Worm (Caenorhabditis elegans) whole organism, L2 larva: ENCODE data around the gene prmt-4.
A peak's percentile ranks its signal among the peaks of the same experiment; 100 is the strongest.

ENCODE experiments used
- C34F6.9 ChIP-seq: fragments of 150-350 bp; optimal IDR thresholded peaks from 2 replicates; lab custom pipeline; 2014; ENCODE audit warnings: missing biosample characterization, missing genetic modification characterization
- Y55F3AM.14 ChIP-seq: fragments of 200-800 bp; sonication (Bioruptor generic); optimal IDR thresholded peaks from 2 replicates; lab custom pipeline; 2018; ENCODE audit warnings: mild to moderate bottlenecking, missing genetic modification characterization, missing compliant biosample characterization
- ZK546.5 ChIP-seq: sonication (generic microtip); optimal IDR thresholded peaks from 2 replicates; lab custom pipeline; 2017; ENCODE audit warnings: missing biosample characterization, missing genetic modification characterization
- alr-1 ChIP-seq: fragments of 150-350 bp; optimal IDR thresholded peaks from 2 replicates; lab custom pipeline; 2014; ENCODE audit warnings: missing biosample characterization, missing genetic modification characterization
- aly-2 ChIP-seq: fragments of 150-350 bp; optimal IDR thresholded peaks from 2 replicates; lab custom pipeline; 2014; ENCODE audit warnings: missing biosample characterization, missing genetic modification characterization
- ama-1 ChIP-seq: fragments of 150-350 bp; optimal IDR thresholded peaks from 2 replicates; lab custom pipeline; 2018; ENCODE audit warnings: inconsistent platforms
- ceh-16 ChIP-seq: fragments of 150-350 bp; optimal IDR thresholded peaks from 2 replicates; lab custom pipeline; 2014; ENCODE audit warnings: missing biosample characterization, missing genetic modification characterization
- ceh-82 ChIP-seq: fragments of 150-350 bp; optimal IDR thresholded peaks from 2 replicates; lab custom pipeline; 2014; ENCODE audit warnings: missing biosample characterization, missing genetic modification characterization
- crh-2 ChIP-seq: sonication (generic microtip); optimal IDR thresholded peaks from 2 replicates; lab custom pipeline; 2017; ENCODE audit warnings: missing biosample characterization, missing genetic modification characterization
- dmd-4 ChIP-seq: sonication (generic microtip); optimal IDR thresholded peaks from 2 replicates; lab custom pipeline; 2017; ENCODE audit warnings: missing biosample characterization, missing genetic modification characterization
- egl-27 ChIP-seq: sonication (generic microtip); optimal IDR thresholded peaks from 3 replicates; lab custom pipeline; 2017; ENCODE audit warnings: missing biosample characterization, missing genetic modification reagents, missing genetic modification characterization
- elt-1 ChIP-seq: fragments of 150-350 bp; optimal IDR thresholded peaks from 2 replicates; lab custom pipeline; 2014; ENCODE audit warnings: missing biosample characterization, missing genetic modification characterization
- elt-3 ChIP-seq: sonication (generic microtip); optimal IDR thresholded peaks from 2 replicates; lab custom pipeline; 2017; ENCODE audit warnings: missing biosample characterization, missing genetic modification characterization
- fos-1 ChIP-seq: fragments of 150-350 bp; optimal IDR thresholded peaks from 2 replicates; lab custom pipeline; 2014; ENCODE audit warnings: missing biosample characterization, missing genetic modification characterization
- gmeb-1 ChIP-seq: fragments of 150-350 bp; optimal IDR thresholded peaks from 2 replicates; lab custom pipeline; 2014; ENCODE audit warnings: missing biosample characterization, missing genetic modification characterization
- lin-39 ChIP-seq: fragments of 150-350 bp; optimal IDR thresholded peaks from 2 replicates; lab custom pipeline; 2014; ENCODE audit warnings: missing biosample characterization, missing genetic modification reagents, missing genetic modification characterization
- lsy-2 ChIP-seq, 2 experiments: fragments of 150-350 bp in 1 of 2; sonication (generic microtip) in 1 of 2; optimal IDR thresholded peaks; 2 replicates each; lab custom pipeline; 2014 to 2017; ENCODE audit warnings: missing biosample characterization in 2 of 2, missing genetic modification characterization in 2 of 2
- mab-5 ChIP-seq: fragments of 150-350 bp; optimal IDR thresholded peaks from 2 replicates; lab custom pipeline; 2014; ENCODE audit warnings: missing biosample characterization, missing genetic modification characterization
- nhr-10 ChIP-seq: sonication (generic microtip); optimal IDR thresholded peaks from 2 replicates; lab custom pipeline; 2017; ENCODE audit warnings: missing biosample characterization, missing genetic modification characterization
- nhr-11 ChIP-seq: fragments of 150-350 bp; optimal IDR thresholded peaks from 2 replicates; lab custom pipeline; 2014; ENCODE audit warnings: missing biosample characterization, missing genetic modification characterization
- nhr-12 ChIP-seq: fragments of 150-350 bp; optimal IDR thresholded peaks from 2 replicates; lab custom pipeline; 2014; ENCODE audit warnings: missing biosample characterization, missing genetic modification characterization
- nhr-129 ChIP-seq: fragments of 150-350 bp; optimal IDR thresholded peaks from 2 replicates; lab custom pipeline; 2014; ENCODE audit warnings: missing biosample characterization, missing genetic modification characterization
- nhr-237 ChIP-seq: fragments of 150-350 bp; optimal IDR thresholded peaks from 2 replicates; lab custom pipeline; 2014; ENCODE audit warnings: missing biosample characterization, missing genetic modification characterization
- nhr-25 ChIP-seq: fragments of 150-350 bp; sonication (generic microtip); optimal IDR thresholded peaks from 3 replicates; lab custom pipeline; 2014; ENCODE audit warnings: missing biosample characterization, missing genetic modification characterization
- nhr-6 ChIP-seq: fragments of 150-350 bp; optimal IDR thresholded peaks from 2 replicates; lab custom pipeline; 2014; ENCODE audit warnings: missing biosample characterization, missing genetic modification characterization
- peb-1 ChIP-seq: fragments of 150-350 bp; optimal IDR thresholded peaks from 2 replicates; lab custom pipeline; 2014; ENCODE audit warnings: missing biosample characterization, missing genetic modification characterization
- sem-4 ChIP-seq: fragments of 150-350 bp; optimal IDR thresholded peaks from 2 replicates; lab custom pipeline; 2014; ENCODE audit warnings: missing biosample characterization, missing genetic modification reagents, missing genetic modification characterization
- skn-1 ChIP-seq: sonication (generic microtip); optimal IDR thresholded peaks from 2 replicates; lab custom pipeline; 2017; ENCODE audit warnings: missing biosample characterization, missing genetic modification characterization
- sma-3 ChIP-seq: sonication (generic microtip); optimal IDR thresholded peaks from 2 replicates; lab custom pipeline; 2016; ENCODE audit warnings: missing genetic modification reagents, missing genetic modification characterization, missing compliant biosample characterization
- sma-9 ChIP-seq, 2 experiments: fragments of 150-350 bp in 1 of 2; sonication (generic microtip) in 1 of 2; optimal IDR thresholded peaks; 2 replicates each; lab custom pipeline; 2014 to 2016; ENCODE audit warnings: missing genetic modification characterization in 2 of 2, mild to moderate bottlenecking in 1 of 2, missing biosample characterization in 1 of 2, missing compliant biosample characterization in 1 of 2, missing genetic modification reagents in 1 of 2, moderate library complexity in 1 of 2
- snpc-4 ChIP-seq: fragments of 150-350 bp; optimal IDR thresholded peaks from 2 replicates; lab custom pipeline; 2014; ENCODE audit warnings: missing biosample characterization, missing genetic modification characterization
- zag-1 ChIP-seq: fragments of 150-350 bp; optimal IDR thresholded peaks from 2 replicates; lab custom pipeline; 2014; ENCODE audit warnings: missing biosample characterization, missing genetic modification characterization
- ztf-4 ChIP-seq: fragments of 150-350 bp; optimal IDR thresholded peaks from 2 replicates; lab custom pipeline; 2014; ENCODE audit warnings: missing biosample characterization, missing genetic modification characterization

The prmt-4 gene

ce11 chrIV:604817-605216 lies 1.4 kb upstream of the prmt-4 start:
- TF ChIP-seq ceh-82 (tag; lab: Kevin White, UChicago) (no peak), snpc-4 (tag; lab: Kevin White, UChicago) (no peak), ZK546.5 (tag; lab: Kevin White, UChicago) (no peak), gmeb-1 (tag; lab: Kevin White, UChicago) (no peak), egl-27 (tag; lab: Kevin White, UChicago) (no peak), skn-1 (tag; lab: Kevin White, UChicago) (no peak), dmd-4 (tag; lab: Kevin White, UChicago) (no peak), nhr-12 (tag; lab: Kevin White, UChicago) (no peak)
- TF ChIP-seq, all 48 proteins: peak for 0

ce11 chrIV:604144-604543 lies 701 bp upstream of the prmt-4 start, which contains the start of gene col-102:
Gene col-102 (plus strand): TSS chrIV:604444.
- TF ChIP-seq zag-1 (tag; lab: Kevin White, UChicago) (no peak), dmd-4 (tag; lab: Kevin White, UChicago) (no peak), ceh-16 (tag; lab: Kevin White, UChicago) (no peak), lsy-2 (tag; optimal IDR thresholded peaks at IDR 0.05; lab: Kevin White, UChicago) (no peak), skn-1 (tag; lab: Kevin White, UChicago) (no peak), nhr-129 (tag; lab: Kevin White, UChicago) (no peak), crh-2 (no peak), nhr-11 (tag; lab: Kevin White, UChicago) (no peak), mab-5 (no peak)

ce11 chrIV:601595-601994 lies 1.8 kb downstream of the prmt-4 start, which contains the start of gene srt-59:
Gene srt-59 (minus strand): TSS chrIV:601695.
- TF ChIP-seq gmeb-1 (tag; lab: Kevin White, UChicago) = no peak
- TF ChIP-seq ztf-4 (tag; lab: Kevin White, UChicago) = no peak
- no peak for TF ChIP-seq sma-9 (GFP tag; optimal IDR thresholded peaks at IDR 0.05; lab: Kevin White, UChicago)
- TF ChIP-seq sma-9 (tag; optimal IDR thresholded peaks at IDR 0.05; lab: Kevin White, UChicago) = no peak

DNA sequence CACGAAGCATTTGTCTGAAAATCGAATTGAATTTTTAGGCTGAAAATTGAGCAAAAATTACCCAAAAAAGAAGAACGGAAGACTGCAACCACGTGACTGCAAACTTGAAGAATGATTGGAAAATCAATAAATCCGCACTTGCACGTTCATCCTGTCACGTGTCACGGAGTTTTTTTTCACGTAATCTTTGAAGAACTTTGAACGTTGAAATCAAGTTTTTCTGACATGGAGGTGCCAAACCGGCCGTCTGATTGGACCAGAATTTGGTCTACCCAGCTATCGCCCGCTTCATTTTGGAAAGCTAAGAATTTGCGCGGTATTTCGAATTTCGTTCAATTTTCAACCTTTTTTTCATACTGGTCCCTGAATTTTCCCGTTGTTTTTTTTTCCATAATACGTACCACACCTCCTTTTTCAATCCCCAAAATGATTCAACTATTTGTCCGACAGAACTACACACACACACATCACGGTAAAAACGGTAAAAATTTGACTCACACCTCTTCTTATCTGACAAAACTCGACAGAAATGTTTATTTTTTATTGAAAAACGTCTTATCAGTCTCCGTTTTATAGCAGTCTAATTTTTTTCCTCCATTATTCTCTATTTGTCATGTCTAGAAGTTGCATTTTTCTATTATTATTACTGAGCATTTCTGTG lies 7.0 kb downstream of the prmt-4 start, which contains the start of the genes C18H7.7 and C18H7.11:
Gene C18H7.7, minus strand, starts transcription at position 101 of the 661 bp plus-strand sequence.
Gene C18H7.11, plus strand, starts transcription at position 611 of the 661 bp plus-strand sequence.
- peak; percentile 79 for TF ChIP-seq fos-1
- TF ChIP-seq ama-1 (lab: Kevin White, UChicago) = no peak
- TF ChIP-seq, all 48 proteins: peak for 1

- TF ChIP-seq mab-5 (no peak), ztf-4 (tag; lab: Kevin White, UChicago) (no peak), ceh-16 (tag; lab: Kevin White, UChicago) (no peak), nhr-10 (tag; lab: Kevin White, UChicago) (no peak), elt-3 (tag; lab: Kevin White, UChicago) (no peak), sem-4 (tag; lab: Kevin White, UChicago) (no peak)
These were observed 8.6 kb downstream of the prmt-4 start for ce11 chrIV:594840-595239.

- no peak for TF ChIP-seq nhr-10 (tag; lab: Kevin White, UChicago)
- no peak for TF ChIP-seq nhr-12 (tag; lab: Kevin White, UChicago)
- TF ChIP-seq Y55F3AM.14 (GFP tag; lab: Kevin White, UChicago) = no peak
These were observed 10.4 kb downstream of the prmt-4 start, which contains the start of gene C18H7.4 for ce11 chrIV:593029-593428. Gene C18H7.4 (plus strand): TSS chrIV:593329.

DNA sequence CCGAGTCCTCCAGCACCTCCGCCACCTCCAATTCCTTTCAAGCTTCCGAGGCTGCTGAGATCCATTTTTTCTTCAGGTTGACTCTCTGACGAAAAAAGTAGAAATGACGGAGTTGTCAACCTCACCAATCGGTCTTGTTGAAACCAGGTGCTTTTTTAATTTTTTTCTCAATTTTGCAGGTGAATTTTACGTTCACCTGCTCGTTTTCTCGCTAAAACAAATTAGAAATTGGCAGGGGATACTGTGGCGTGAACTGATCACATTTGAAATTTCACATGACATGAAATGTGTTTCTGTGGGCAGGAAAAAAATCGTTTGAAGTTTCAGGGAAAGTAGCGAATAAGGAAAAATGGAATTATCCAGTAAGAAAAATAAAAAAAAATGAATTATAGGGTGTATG lies 11.1 kb downstream of the prmt-4 start, which contains the start of gene C18H7.6:
Gene C18H7.6, minus strand, starts transcription at position 104 of the 400 bp plus-strand sequence.
- no peak for TF ChIP-seq mab-5
- no peak for TF ChIP-seq alr-1 (tag; lab: Kevin White, UChicago)
- TF ChIP-seq lsy-2 (tag; optimal IDR thresholded peaks at IDR 0.05; lab: Kevin White, UChicago) = no peak
- no peak for TF ChIP-seq sem-4 (tag; lab: Kevin White, UChicago)
- no peak for TF ChIP-seq ama-1 (lab: Kevin White, UChicago)
- no peak for TF ChIP-seq sma-3 (GFP tag; lab: Kevin White, UChicago)
- no peak for TF ChIP-seq C34F6.9 (tag; lab: Kevin White, UChicago)
- no peak for TF ChIP-seq nhr-11 (tag; lab: Kevin White, UChicago)
- TF ChIP-seq nhr-237 = no peak
- TF ChIP-seq peb-1 (tag; lab: Kevin White, UChicago) = no peak
- no peak for TF ChIP-seq nhr-12 (tag; lab: Kevin White, UChicago)
- no peak for TF ChIP-seq nhr-129 (tag; lab: Kevin White, UChicago)
- TF ChIP-seq elt-1 (tag; lab: Kevin White, UChicago) = no peak
- TF ChIP-seq nhr-25 = no peak
- TF ChIP-seq nhr-6 = no peak
- TF ChIP-seq Y55F3AM.14 (GFP tag; lab: Kevin White, UChicago) = no peak
- TF ChIP-seq gmeb-1 (tag; lab: Kevin White, UChicago) = no peak
- no peak for TF ChIP-seq ceh-16 (tag; lab: Kevin White, UChicago)
- no peak for TF ChIP-seq lin-39 (tag; lab: Kevin White, UChicago)
- no peak for TF ChIP-seq aly-2
